Worm (Caenorhabditis elegans): Measurements from ENCODE around the gene C10A4.2.

C10A4.2 gene

ce11 chrX:7398584-7398983, 11.5 kb upstream of the C10A4.2 start, which contains the start of gene C10A4.10:
TSS of gene C10A4.10 (plus strand) at chrX:7398884.
- TF ChIP-seq ceh-40 (GFP tag; IDR thresholded peaks at IDR 0.05) = no peak
- TF ChIP-seq madf-6 (GFP tag; IDR thresholded peaks at IDR 0.05) = no peak
- no peak for TF ChIP-seq nfya-1 (tag; optimal IDR thresholded peaks at IDR 0.05; ENCODE audit: borderline replicate concordance, insufficient read depth)
- TF ChIP-seq sdz-38 (tag; optimal IDR thresholded peaks at IDR 0.05) = no peak
- TF ChIP-seq lin-26 (GFP tag; IDR thresholded peaks at IDR 0.05) = no peak
- TF ChIP-seq hmg-1.2 (GFP tag; IDR thresholded peaks at IDR 0.05) = no peak
- TF ChIP-seq snpc-3.4 (tag; optimal IDR thresholded peaks at IDR 0.05) = no peak
- TF ChIP-seq dpl-1 (GFP tag; optimal IDR thresholded peaks at IDR 0.05) = no peak
- no peak for TF ChIP-seq rcor-1 (GFP tag; IDR thresholded peaks at IDR 0.05)
- no peak for TF ChIP-seq F33H1.4 (GFP tag; IDR thresholded peaks at IDR 0.05)

- TF ChIP-seq C17E4.6 (GFP tag; IDR thresholded peaks at IDR 0.05) (no peak), ZK185.1 (tag; optimal IDR thresholded peaks at IDR 0.05; ENCODE audit: poor library complexity, severe bottlenecking) (no peak), tbx-9 (tag; optimal IDR thresholded peaks at IDR 0.05; ENCODE audit: borderline replicate concordance) (no peak), madf-8 (GFP tag; conservative IDR thresholded peaks at IDR 0.05) (no peak), lag-1 (GFP tag; IDR thresholded peaks at IDR 0.05) (no peak), attf-6 (GFP tag; IDR thresholded peaks at IDR 0.05) (no peak), attf-5 (GFP tag; optimal IDR thresholded peaks at IDR 0.05) (no peak), tlf-1 (GFP tag; optimal IDR thresholded peaks at IDR 0.05) (no peak), egl-18 (GFP tag; IDR thresholded peaks at IDR 0.05) (no peak), nhr-179 (tag; optimal IDR thresholded peaks at IDR 0.05) (no peak), ceh-100 (GFP tag; IDR thresholded peaks at IDR 0.05) (no peak), efl-1 (GFP tag; optimal IDR thresholded peaks at IDR 0.05) (no peak), lin-35 (GFP tag; optimal IDR thresholded peaks at IDR 0.05) (no peak), ceh-27 (GFP tag; optimal IDR thresholded peaks at IDR 0.05) (no peak), repo-1 (tag; optimal IDR thresholded peaks at IDR 0.05) (no peak), lin-40 (tag; optimal IDR thresholded peaks at IDR 0.05) (no peak), snpc-1.3 (tag; optimal IDR thresholded peaks at IDR 0.05; ENCODE audit: insufficient read depth) (no peak), unc-62 (GFP tag; optimal IDR thresholded peaks at IDR 0.05) (no peak), F37B4.10 (GFP tag; IDR thresholded peaks at IDR 0.05) (no peak), egl-44 (GFP tag; IDR thresholded peaks at IDR 0.05) (no peak)
Observed at ce11 chrX:7400788-7401187, 9.2 kb upstream of the C10A4.2 start, which contains the start of gene C10A4.4. TSS of gene C10A4.4 (plus strand) at chrX:7401088.

DNA sequence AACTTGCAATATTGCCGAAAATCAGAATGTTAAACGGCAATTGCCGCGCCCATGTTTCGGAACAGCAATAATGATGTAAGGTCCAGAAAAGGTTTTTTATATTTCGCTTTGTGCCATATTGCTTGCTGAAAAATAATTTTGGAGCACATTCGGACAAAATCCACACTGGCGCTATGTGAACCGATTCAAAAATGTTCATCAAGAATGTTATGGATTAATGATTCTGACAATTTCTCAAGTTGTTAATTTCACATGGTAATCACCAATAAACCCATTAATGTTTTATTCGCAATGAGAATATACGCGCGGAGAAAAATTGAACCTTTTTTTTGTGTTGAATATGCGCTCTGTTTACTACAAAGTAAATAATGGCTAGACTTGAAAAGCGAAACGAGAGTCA, 5.5 kb upstream of the C10A4.2 start:
- no peak for TF ChIP-seq lin-40 (tag; optimal IDR thresholded peaks at IDR 0.05)
- no peak for TF ChIP-seq hmg-1.2 (GFP tag; IDR thresholded peaks at IDR 0.05)
- TF ChIP-seq xnd-1 (tag; optimal IDR thresholded peaks at IDR 0.05) = no peak
- no peak for TF ChIP-seq F49E8.2 (tag; optimal IDR thresholded peaks at IDR 0.05; ENCODE audit: insufficient read depth)
- TF ChIP-seq D2030.7 (GFP tag; IDR thresholded peaks at IDR 0.05) = no peak
- no peak for TF ChIP-seq ceh-79 (tag; optimal IDR thresholded peaks at IDR 0.05)

DNA sequence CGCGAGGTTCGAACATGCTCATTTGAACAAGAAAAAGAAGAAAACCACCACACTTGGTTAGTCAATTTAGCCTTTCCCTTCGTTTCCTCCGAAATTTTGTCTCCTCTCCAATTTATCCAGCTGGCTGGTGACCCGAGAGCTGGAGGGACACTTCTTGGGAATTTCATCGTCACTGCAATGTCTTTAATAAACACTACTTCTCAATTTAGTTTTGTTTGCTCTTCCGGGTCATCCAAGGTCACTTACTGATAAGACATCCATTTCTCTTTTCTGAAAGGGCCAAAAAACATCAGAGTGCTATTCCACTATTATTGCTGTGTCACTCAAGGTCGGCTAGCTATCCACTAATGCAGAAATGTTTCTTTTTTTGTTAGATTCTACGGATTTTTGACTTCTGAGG, 4.6 kb upstream of the C10A4.2 start, which contains the start of gene C10A4.3:
Gene C10A4.3, plus strand, starts transcription at position 301 of the 400 bp plus-strand sequence.
- TF ChIP-seq snpc-4 (GFP tag; optimal IDR thresholded peaks at IDR 0.05) (no peak), snpc-4 (tag; optimal IDR thresholded peaks at IDR 0.05) (no peak), nfya-2 (GFP tag; IDR thresholded peaks at IDR 0.05) (no peak), egl-44 (GFP tag; IDR thresholded peaks at IDR 0.05) (no peak), B0019.2 (GFP tag; conservative IDR thresholded peaks at IDR 0.05) (no peak), attf-3 (GFP tag; conservative IDR thresholded peaks at IDR 0.05) (no peak), hmg-20 (GFP tag; IDR thresholded peaks at IDR 0.05) (no peak), repo-1 (tag; optimal IDR thresholded peaks at IDR 0.05) (no peak), mes-4 (tag; optimal IDR thresholded peaks at IDR 0.05) (no peak), C06A6.2 (GFP tag; conservative IDR thresholded peaks at IDR 0.05) (no peak), madf-6 (GFP tag; IDR thresholded peaks at IDR 0.05) (no peak), ceh-27 (GFP tag; optimal IDR thresholded peaks at IDR 0.05) (no peak), lin-26 (GFP tag; IDR thresholded peaks at IDR 0.05) (no peak), let-607 (tag; optimal IDR thresholded peaks at IDR 0.05) (no peak), lin-40 (tag; optimal IDR thresholded peaks at IDR 0.05) (no peak), C17E4.6 (GFP tag; IDR thresholded peaks at IDR 0.05) (no peak), fkh-3 (tag; optimal IDR thresholded peaks at IDR 0.05) (no peak), ceh-58 (GFP tag; IDR thresholded peaks at IDR 0.05) (no peak)
